Fruit fly (Drosophila melanogaster): ENCODE results near the gene shps.

The shps gene

DNA sequence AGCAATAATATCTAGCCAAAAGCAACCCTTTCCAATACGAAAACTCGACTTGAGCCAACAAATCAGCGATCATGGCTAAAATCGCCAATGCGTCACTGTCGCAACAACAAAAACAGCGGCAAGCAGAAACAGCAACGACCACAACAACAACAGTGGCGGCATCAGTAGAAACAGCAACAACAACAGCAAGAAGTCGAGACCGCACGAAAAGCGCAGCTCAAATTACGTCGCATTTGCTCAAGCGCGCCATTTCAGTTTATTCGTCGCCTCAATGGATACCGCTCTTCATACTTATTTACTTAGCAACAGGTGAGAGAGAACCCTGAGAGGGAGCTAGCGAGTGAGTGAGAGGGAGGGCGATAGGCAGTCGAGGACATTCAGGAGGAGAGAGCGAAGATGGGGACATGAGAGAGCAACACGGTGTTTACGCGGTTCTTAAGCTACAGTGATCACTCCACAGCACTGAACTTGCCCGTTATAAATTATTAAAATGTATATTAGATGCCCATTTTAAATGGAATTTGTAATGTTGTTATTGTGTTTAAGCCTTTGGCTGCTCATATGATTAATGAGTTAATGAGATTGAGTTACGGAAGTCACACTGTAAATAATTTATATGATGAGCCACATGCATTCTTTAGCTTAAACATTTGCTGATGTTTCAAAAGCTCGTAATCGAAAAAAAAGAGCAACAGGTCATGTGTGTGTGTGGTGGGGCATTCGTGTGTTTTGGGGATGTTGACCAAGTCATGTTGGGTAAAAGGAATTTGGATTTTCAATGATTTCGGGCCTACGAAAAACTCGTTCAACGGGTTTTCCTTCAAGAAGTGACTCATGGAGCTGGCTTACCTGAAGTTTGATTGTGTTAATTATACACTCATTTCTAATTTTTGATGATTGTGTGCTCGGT, 16.4 kb downstream of the shps start (continued):
- no peak for TF ChIP-seq fd64A (GFP tag; optimal IDR thresholded peaks at IDR 0.05)
- peak; percentile 58 for TF ChIP-seq Side (GFP tag; optimal IDR thresholded peaks at IDR 0.05)
- TF ChIP-seq rib (GFP tag; IDR thresholded peaks at IDR 0.05) = no peak
- peak; percentile 36 for TF ChIP-seq TFAM (GFP tag; optimal IDR thresholded peaks at IDR 0.05)
- TF ChIP-seq br (optimal IDR thresholded peaks at IDR 0.05) = no peak
- peak; percentile 82 for TF ChIP-seq CG32532 (GFP tag; IDR thresholded peaks at IDR 0.05)
- no peak for TF ChIP-seq D (optimal IDR thresholded peaks at IDR 0.05)
- peak; percentile 45 for TF ChIP-seq D (GFP tag; optimal IDR thresholded peaks at IDR 0.05)
- peak; percentile 60 for TF ChIP-seq CG17568 (GFP tag; optimal IDR thresholded peaks at IDR 0.05)
- peak; percentile 60 for TF ChIP-seq CG1792 (GFP tag; optimal IDR thresholded peaks at IDR 0.05)
- peak; percentile 10; the same call in 1 of the 4 replicates for TF ChIP-seq chinmo (GFP tag; IDR thresholded peaks at IDR 0.05; ENCODE audit: partially characterized antibody)
- no peak for TF ChIP-seq exex (tag; optimal IDR thresholded peaks at IDR 0.05)
- TF ChIP-seq CG6683 (GFP tag; optimal IDR thresholded peaks at IDR 0.05) = no peak
- TF ChIP-seq lmd (GFP tag; IDR thresholded peaks at IDR 0.05) = peak; percentile 89
- 0 out of 2 replicates have a peak, but pooled peaks have one; percentile 56 for TF ChIP-seq CG5953 (GFP tag; IDR thresholded peaks at IDR 0.05)
- TF ChIP-seq dpn (GFP tag; optimal IDR thresholded peaks at IDR 0.05) = peak; percentile 76 to 81
- peak; percentile 72 for TF ChIP-seq CG32767 (GFP tag; IDR thresholded peaks at IDR 0.05)
- no peak for TF ChIP-seq Neu2 (GFP tag; optimal IDR thresholded peaks at IDR 0.05; ENCODE audit: borderline replicate concordance)
- peak; percentile 72 for TF ChIP-seq CG31441 (GFP tag; IDR thresholded peaks at IDR 0.05)
- TF ChIP-seq vvl (GFP tag; IDR thresholded peaks at IDR 0.05) = peak; percentile 89
- TF ChIP-seq Xrp1 (GFP tag; IDR thresholded peaks at IDR 0.05) = peak; percentile 86
- peak in 1 of 2 experiments; percentile 63 for TF ChIP-seq Eip74EF (GFP tag; optimal IDR thresholded peaks at IDR 0.05)
- peak; percentile 84 for TF ChIP-seq chm (GFP tag; IDR thresholded peaks at IDR 0.05)
- peak; percentile 34 for TF ChIP-seq en (GFP tag; optimal IDR thresholded peaks at IDR 0.05)
- peak; percentile 56; the same call in 1 of the 3 replicates for TF ChIP-seq CG3726 (GFP tag; IDR thresholded peaks at IDR 0.05)
- TF ChIP-seq Six4 (GFP tag; optimal IDR thresholded peaks at IDR 0.05) = peak; percentile 71
- TF ChIP-seq CG1603 (tag; optimal IDR thresholded peaks at IDR 0.05) = peak; percentile 89
- peak; percentile 5 for TF ChIP-seq Meics (GFP tag; optimal IDR thresholded peaks at IDR 0.05)
- peak; percentile 62 for TF ChIP-seq pum (GFP tag; optimal IDR thresholded peaks at IDR 0.05)
- no peak for TF ChIP-seq Tbp (GFP tag; optimal IDR thresholded peaks at IDR 0.05)
- no peak for TF ChIP-seq Sry-β (GFP tag; optimal IDR thresholded peaks at IDR 0.05)
- peak; percentile 42 for TF ChIP-seq mirr (GFP tag; optimal IDR thresholded peaks at IDR 0.05)
- peak; percentile 67; the same call in 2 of the 3 replicates for TF ChIP-seq CG7357 (GFP tag; IDR thresholded peaks at IDR 0.05)
- peak; percentile 32 for TF ChIP-seq Spps (tag; optimal IDR thresholded peaks at IDR 0.05)
- peak; percentile 82 for TF ChIP-seq CG11504 (tag; optimal IDR thresholded peaks at IDR 0.05)
- TF ChIP-seq CG15514 (GFP tag; optimal IDR thresholded peaks at IDR 0.05) = peak; percentile 49
- TF ChIP-seq ato (GFP tag; IDR thresholded peaks at IDR 0.05; ENCODE audit: partially characterized antibody) = no peak
- TF ChIP-seq CG31388 (GFP tag; optimal IDR thresholded peaks at IDR 0.05) = peak; percentile 22
- peak; percentile 41; the same call in 1 of the 2 replicates for TF ChIP-seq GATAe (GFP tag; conservative IDR thresholded peaks at IDR 0.05)
- TF ChIP-seq ind (GFP tag; optimal IDR thresholded peaks at IDR 0.05) = peak; percentile 63
- TF ChIP-seq Sox102F (GFP tag; optimal IDR thresholded peaks at IDR 0.05) = peak; percentile 74
- no peak for TF ChIP-seq bbx (GFP tag; IDR thresholded peaks at IDR 0.05; ENCODE audit: partially characterized antibody)
- TF ChIP-seq CG12769 (tag; optimal IDR thresholded peaks at IDR 0.05) = peak; percentile 90
- peak; percentile 37; the same call in 1 of the 2 replicates for TF ChIP-seq Oaz (GFP tag; IDR thresholded peaks at IDR 0.05)
- peak; percentile 44 for TF ChIP-seq kah (GFP tag; optimal IDR thresholded peaks at IDR 0.05)
- peak; percentile 87 for TF ChIP-seq unpg (GFP tag; optimal IDR thresholded peaks at IDR 0.05)
- TF ChIP-seq NC2β (GFP tag; optimal IDR thresholded peaks at IDR 0.05) = peak; percentile 54
- TF ChIP-seq CG9727 (GFP tag; optimal IDR thresholded peaks at IDR 0.05) = peak; percentile 83

Data from whole organism, embryonic.